Fruit fly (Drosophila melanogaster): Measurements from ENCODE around the gene SNF4Agamma.

The SNF4Agamma gene

dm6 chr3R:21190797-21191401 lies 50.4 kb downstream of the SNF4Agamma start (continued):
- no peak for TF ChIP-seq fd3F (GFP tag; optimal IDR thresholded peaks at IDR 0.05)

dm6 chr3R:21192267-21192666 lies 51.7 kb downstream of the SNF4Agamma start:
- TF ChIP-seq corto (GFP tag; optimal IDR thresholded peaks at IDR 0.05) (no peak), CG6654 (GFP tag; optimal IDR thresholded peaks at IDR 0.05) (no peak), HLH3B (GFP tag; IDR thresholded peaks at IDR 0.05) (no peak), en (GFP tag; optimal IDR thresholded peaks at IDR 0.05) (no peak), CG6254 (GFP tag; optimal IDR thresholded peaks at IDR 0.05) (peak; percentile 38)

DNA sequence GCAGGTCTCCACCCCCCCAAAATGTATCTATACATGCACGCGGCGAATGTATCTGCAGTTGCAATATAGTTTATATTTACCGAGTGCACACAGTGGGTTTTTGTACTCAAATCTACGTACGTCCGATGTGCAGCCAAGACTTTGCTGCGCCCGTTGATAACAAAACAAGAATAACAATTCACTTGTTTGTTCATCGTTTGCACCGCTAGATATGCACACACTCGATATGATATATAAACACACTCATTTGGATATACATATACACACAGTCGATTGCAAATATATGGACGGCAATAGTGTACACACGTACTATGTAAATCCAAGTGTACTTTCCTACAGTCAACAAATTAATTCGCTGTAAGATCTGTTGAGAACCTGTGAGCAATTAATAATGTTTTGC lies 53.2 kb downstream of the SNF4Agamma start:
- no peak for TF ChIP-seq z (GFP tag; IDR thresholded peaks at IDR 0.05)
- TF ChIP-seq knrl (GFP tag; IDR thresholded peaks at IDR 0.05; ENCODE audit: partially characterized antibody): no peak
- no peak for TF ChIP-seq Sox102F (GFP tag; optimal IDR thresholded peaks at IDR 0.05)
- TF ChIP-seq Six4 (GFP tag; optimal IDR thresholded peaks at IDR 0.05): no peak
- no peak for TF ChIP-seq sens-2 (GFP tag; IDR thresholded peaks at IDR 0.05)
- no peak for TF ChIP-seq CG7271 (tag; optimal IDR thresholded peaks at IDR 0.05)
- TF ChIP-seq CG3163 (GFP tag; optimal IDR thresholded peaks at IDR 0.05): no peak
- no peak for TF ChIP-seq grn (GFP tag; optimal IDR thresholded peaks at IDR 0.05)
- no peak for TF ChIP-seq lola (GFP tag; optimal IDR thresholded peaks at IDR 0.05)
- TF ChIP-seq CG7786 (GFP tag; optimal IDR thresholded peaks at IDR 0.05): no peak
- no peak for TF ChIP-seq CG4404 (GFP tag; IDR thresholded peaks at IDR 0.05)
- peak; percentile 43 for TF ChIP-seq CG6813 (GFP tag; optimal IDR thresholded peaks at IDR 0.05)
- TF ChIP-seq ftz-f1 (GFP tag; optimal IDR thresholded peaks at IDR 0.05): no peak
- no peak for TF ChIP-seq Optix (GFP tag; IDR thresholded peaks at IDR 0.05)
- TF ChIP-seq caup (GFP tag; optimal IDR thresholded peaks at IDR 0.05; ENCODE audit: severe bottlenecking): no peak
- TF ChIP-seq tll (GFP tag; optimal IDR thresholded peaks at IDR 0.05): peak in 1 of 2 experiments; percentile 48
- TF ChIP-seq Dek (tag; optimal IDR thresholded peaks at IDR 0.05): no peak
- TF ChIP-seq btn (GFP tag; optimal IDR thresholded peaks at IDR 0.05): no peak
- TF ChIP-seq Kr (GFP tag; optimal IDR thresholded peaks at IDR 0.05): peak; percentile 66
- TF ChIP-seq CG17359 (tag; optimal IDR thresholded peaks at IDR 0.05): peak; percentile 21
- TF ChIP-seq CG14860 (GFP tag; IDR thresholded peaks at IDR 0.05; ENCODE audit: partially characterized antibody): no peak
- no peak for TF ChIP-seq CG4854 (GFP tag; optimal IDR thresholded peaks at IDR 0.05)
- no peak for TF ChIP-seq CG12155 (GFP tag; optimal IDR thresholded peaks at IDR 0.05)
- no peak for TF ChIP-seq HmgD (GFP tag; optimal IDR thresholded peaks at IDR 0.05)
- TF ChIP-seq pho (GFP tag; optimal IDR thresholded peaks at IDR 0.05): no peak
- TF ChIP-seq CG8359 (GFP tag; optimal IDR thresholded peaks at IDR 0.05; ENCODE audit: borderline replicate concordance): peak; percentile 30
- no peak for TF ChIP-seq Camta (GFP tag; optimal IDR thresholded peaks at IDR 0.05)
- TF ChIP-seq C15 (GFP tag; IDR thresholded peaks at IDR 0.05): no peak
- no peak for TF ChIP-seq shn (GFP tag; optimal IDR thresholded peaks at IDR 0.05)
- TF ChIP-seq grau (tag; optimal IDR thresholded peaks at IDR 0.05): no peak
- peak; percentile 49 for TF ChIP-seq CG15696 (tag; optimal IDR thresholded peaks at IDR 0.05)
- no peak for TF ChIP-seq sc (optimal IDR thresholded peaks at IDR 0.05)
- TF ChIP-seq sc (GFP tag; optimal IDR thresholded peaks at IDR 0.05): no peak
- no peak for TF ChIP-seq CG17568 (GFP tag; optimal IDR thresholded peaks at IDR 0.05)
- peak; percentile 80 for TF ChIP-seq Med (GFP tag)
- no peak for TF ChIP-seq CG7357 (GFP tag; IDR thresholded peaks at IDR 0.05)
- TF ChIP-seq CG3726 (GFP tag; IDR thresholded peaks at IDR 0.05): no peak
- TF ChIP-seq sens (GFP tag): peak; percentile 79
- TF ChIP-seq repo (GFP tag; optimal IDR thresholded peaks at IDR 0.05): no peak
- TF ChIP-seq crp (GFP tag; optimal IDR thresholded peaks at IDR 0.05): no peak
- no peak for TF ChIP-seq CG16813 (GFP tag; IDR thresholded peaks at IDR 0.05; ENCODE audit: partially characterized antibody)
